Fruit fly (Drosophila melanogaster): ENCODE data around the gene CG4596.

dm6 chr3R:10862773-10863445, 9.9 kb upstream of the CG4596 start, which contains the start of gene CG6574:
- TF ChIP-seq eg (GFP tag; IDR thresholded peaks at IDR 0.05) (peak; percentile 61; the same call in 1 of the 3 replicates), CG8632 (GFP tag; optimal IDR thresholded peaks at IDR 0.05) (no peak), CG6276 (GFP tag; optimal IDR thresholded peaks at IDR 0.05) (no peak), Eip78C (GFP tag) (peak; percentile 74), CG6854 (GFP tag; optimal IDR thresholded peaks at IDR 0.05) (no peak), CG7368 (GFP tag; optimal IDR thresholded peaks at IDR 0.05) (peak; percentile 30), CG34406 (GFP tag; optimal IDR thresholded peaks at IDR 0.05) (no peak), CG10669 (GFP tag; optimal IDR thresholded peaks at IDR 0.05) (no peak), lz (GFP tag; optimal IDR thresholded peaks at IDR 0.05) (peak; percentile 18), CG9139 (GFP tag; optimal IDR thresholded peaks at IDR 0.05) (no peak), pdm3 (GFP tag; optimal IDR thresholded peaks at IDR 0.05) (no peak), Ets21C (GFP tag; optimal IDR thresholded peaks at IDR 0.05) (no peak), Lpt (GFP tag; optimal IDR thresholded peaks at IDR 0.05) (no peak)
